Fruit fly (Drosophila melanogaster) whole organism, embryonic: ENCODE results near the gene CG10252.
A peak's percentile ranks its signal among the peaks of the same experiment; 100 is the strongest.

ENCODE experiments used
- Abd-B ChIP-seq: fragments of 200-800 bp; sonication (Bioruptor generic); optimal IDR thresholded peaks from 2 replicates; lab custom pipeline; 2018; ENCODE audit warnings: missing biosample characterization, mild to moderate bottlenecking, missing genetic modification characterization, moderate library complexity
- Antp ChIP-seq: fragments of 200-800 bp; sonication (Bioruptor generic); optimal IDR thresholded peaks from 3 replicates; lab custom pipeline; 2016; ENCODE audit warnings: missing biosample characterization, missing genetic modification characterization
- Asciz ChIP-seq: fragments of 200-800 bp; sonication (Bioruptor generic); optimal IDR thresholded peaks from 2 replicates; lab custom pipeline; 2017; ENCODE audit warnings: missing biosample characterization, mild to moderate bottlenecking, missing genetic modification characterization, missing genetic modification reagents
- BtbVII ChIP-seq: fragments of 200-800 bp; sonication (Bioruptor generic); optimal IDR thresholded peaks from 3 replicates; lab custom pipeline; 2017; ENCODE audit warnings: missing biosample characterization, mild to moderate bottlenecking, missing genetic modification characterization
- CG10147 ChIP-seq: fragments of 200-800 bp; sonication (Bioruptor generic); optimal IDR thresholded peaks from 2 replicates; lab custom pipeline; 2019; ENCODE audit warnings: missing biosample characterization, mild to moderate bottlenecking, missing genetic modification characterization, moderate library complexity
- CG12155 ChIP-seq: fragments of 200-800 bp; sonication (Bioruptor generic); optimal IDR thresholded peaks from 3 replicates; lab custom pipeline; 2016; ENCODE audit warnings: missing biosample characterization, missing genetic modification characterization
- CG12659 ChIP-seq: fragments of 200-800 bp; sonication (Bioruptor generic); optimal IDR thresholded peaks from 3 replicates; lab custom pipeline; 2017; ENCODE audit warnings: mild to moderate bottlenecking, missing biosample characterization, missing genetic modification reagents, missing genetic modification characterization
- CG1529 ChIP-seq: fragments of 200-800 bp; sonication (Bioruptor generic); optimal IDR thresholded peaks from 3 replicates; lab custom pipeline; 2018; ENCODE audit warnings: missing biosample characterization, missing genetic modification characterization
- CG32767 ChIP-seq: fragments of 200-800 bp; sonication (Bioruptor generic); IDR thresholded peaks from 2 replicates; pipeline ENCODE4 v1.3.6; 2022; ENCODE audit warnings: missing biosample characterization, missing genetic modification characterization
- CG34422 ChIP-seq: fragments of 200-800 bp; sonication (Bioruptor generic); IDR thresholded peaks from 3 replicates; pipeline ENCODE4 v1.3.6; 2022; ENCODE audit warnings: missing biosample characterization, missing genetic modification characterization
- CG4820 ChIP-seq: fragments of 200-800 bp; sonication (Bioruptor generic); optimal IDR thresholded peaks from 3 replicates; lab custom pipeline; 2016; ENCODE audit warnings: missing biosample characterization, missing genetic modification characterization
- CG5245 ChIP-seq: fragments of 200-800 bp; sonication (Bioruptor generic); optimal IDR thresholded peaks from 3 replicates; lab custom pipeline; 2016; ENCODE audit warnings: missing biosample characterization, missing genetic modification characterization
- CG8765 ChIP-seq: fragments of 200-800 bp; sonication (Bioruptor generic); IDR thresholded peaks from 2 replicates; pipeline ENCODE4 v1.3.6; 2022; ENCODE audit warnings: missing biosample characterization, missing genetic modification characterization
- CG9437 ChIP-seq: fragments of 200-800 bp; sonication (Bioruptor generic); optimal IDR thresholded peaks from 2 replicates; lab custom pipeline; 2018; ENCODE audit warnings: missing biosample characterization, mild to moderate bottlenecking, missing genetic modification characterization
- CG9797 ChIP-seq: fragments of 200-800 bp; sonication (Bioruptor generic); optimal IDR thresholded peaks from 3 replicates; lab custom pipeline; 2018; ENCODE audit warnings: missing biosample characterization, mild to moderate bottlenecking, missing genetic modification characterization
- CG9817 ChIP-seq: fragments of 200-800 bp; sonication (Bioruptor generic); optimal IDR thresholded peaks from 2 replicates; lab custom pipeline; 2018; ENCODE audit warnings: missing biosample characterization, mild to moderate bottlenecking, missing genetic modification characterization, moderate library complexity
- Fer3 ChIP-seq: fragments of 200-800 bp; sonication (Bioruptor generic); optimal IDR thresholded peaks from 2 replicates; lab custom pipeline; 2018; ENCODE audit warnings: missing biosample characterization, mild to moderate bottlenecking, missing genetic modification characterization, moderate library complexity
- HHEX ChIP-seq: fragments of 200-800 bp; sonication (Bioruptor generic); optimal IDR thresholded peaks from 3 replicates; lab custom pipeline; 2017; ENCODE audit warnings: missing biosample characterization, mild to moderate bottlenecking, missing genetic modification characterization, missing genetic modification reagents
- HLH3B ChIP-seq: fragments of 200-800 bp; sonication (Bioruptor generic); IDR thresholded peaks from 2 replicates; pipeline ENCODE4 v1.3.6; 2022; ENCODE audit warnings: missing biosample characterization, missing genetic modification characterization
- Hand ChIP-seq: fragments of 200-800 bp; sonication (Bioruptor generic); optimal IDR thresholded peaks from 2 replicates; lab custom pipeline; 2017; ENCODE audit warnings: mild to moderate bottlenecking, missing biosample characterization, missing genetic modification reagents, missing genetic modification characterization
- Mad ChIP-seq: fragments of 200-800 bp; sonication (Bioruptor generic); optimal IDR thresholded peaks from 2 replicates; lab custom pipeline; 2016; ENCODE audit warnings: missing biosample characterization, missing genetic modification characterization
- Rx ChIP-seq: fragments of 200-800 bp; sonication (Bioruptor generic); IDR thresholded peaks from 2 replicates; pipeline ENCODE4 v1.3.6; 2022; ENCODE audit warnings: missing biosample characterization, missing genetic modification characterization
- Ssrp ChIP-seq: fragments of 200-800 bp; sonication (Bioruptor generic); optimal IDR thresholded peaks from 2 replicates; lab custom pipeline; 2018; ENCODE audit warnings: missing biosample characterization, mild to moderate bottlenecking, missing genetic modification characterization, moderate library complexity
- Trl ChIP-seq, 3 experiments: fragments of >200 bp in 2 of 3; fragments of 200-800 bp in 1 of 3; sonication (Bioruptor generic) in 1 of 3; optimal IDR thresholded peaks; 2 replicates in 1 of 3; 3 replicates in 2 of 3; lab custom pipeline; 2016 to 2017; ENCODE audit warnings: missing biosample characterization in 1 of 3, missing genetic modification characterization in 1 of 3
- br ChIP-seq: fragments of >200 bp; optimal IDR thresholded peaks from 2 replicates; lab custom pipeline; 2017
- chinmo ChIP-seq: fragments of 200-800 bp; sonication (Bioruptor generic); IDR thresholded peaks from 4 replicates; pipeline ENCODE4 v1.3.6; 2022; ENCODE audit warnings: missing biosample characterization, missing genetic modification characterization; ENCODE audit not compliant: partially characterized antibody
- dmrt11E ChIP-seq: fragments of 200-800 bp; sonication (Bioruptor generic); optimal IDR thresholded peaks from 3 replicates; lab custom pipeline; 2018; ENCODE audit warnings: missing biosample characterization, mild to moderate bottlenecking, missing genetic modification characterization, moderate library complexity
- eyg ChIP-seq: fragments of 200-800 bp; sonication (Bioruptor generic); optimal IDR thresholded peaks from 3 replicates; lab custom pipeline; 2016; ENCODE audit warnings: missing biosample characterization, missing genetic modification characterization
- fd102C ChIP-seq: fragments of 200-800 bp; sonication (Bioruptor generic); optimal IDR thresholded peaks from 2 replicates; lab custom pipeline; 2018; ENCODE audit warnings: missing biosample characterization, mild to moderate bottlenecking, missing genetic modification characterization, moderate library complexity
- fd64A ChIP-seq: fragments of 200-800 bp; sonication (Bioruptor generic); optimal IDR thresholded peaks from 3 replicates; lab custom pipeline; 2018; ENCODE audit warnings: missing biosample characterization, mild to moderate bottlenecking, missing genetic modification characterization
- gt ChIP-seq: fragments of 200-800 bp; sonication (Bioruptor generic); IDR thresholded peaks from 2 replicates; pipeline ENCODE4 v1.3.6; 2022; ENCODE audit warnings: missing biosample characterization, missing genetic modification characterization
- ken ChIP-seq: fragments of 200-800 bp; sonication (Bioruptor generic); IDR thresholded peaks from 3 replicates; pipeline ENCODE4 v1.3.6; 2022; ENCODE audit warnings: missing biosample characterization, missing genetic modification characterization
- mam ChIP-seq: fragments of 200-800 bp; sonication (Bioruptor generic); optimal IDR thresholded peaks from 3 replicates; lab custom pipeline; 2016; ENCODE audit warnings: missing biosample characterization, missing genetic modification characterization
- onecut ChIP-seq: fragments of 200-800 bp; sonication (Bioruptor generic); IDR thresholded peaks from 2 replicates; pipeline ENCODE4 v1.3.6; 2022; ENCODE audit warnings: missing biosample characterization, missing genetic modification characterization
- pan ChIP-seq, 4 experiments: fragments of >200 bp in 3 of 4; fragments of 200-800 bp in 1 of 4; sonication (Bioruptor generic) in 1 of 4; optimal IDR thresholded peaks in 3 of 4; IDR thresholded peaks in 1 of 4; 2 replicates each; pipeline versions ENCODE4 v1.3.6 to Lab custom; 2017 to 2022; ENCODE audit warnings: missing biosample characterization in 2 of 4, missing genetic modification characterization in 2 of 4, mixed read lengths in 1 of 4
- phol ChIP-seq: fragments of 200-800 bp; sonication (Bioruptor generic); optimal IDR thresholded peaks from 3 replicates; lab custom pipeline; 2018; ENCODE audit warnings: missing biosample characterization, mild to moderate bottlenecking, missing genetic modification characterization, moderate library complexity
- psq ChIP-seq: fragments of 200-800 bp; sonication (Bioruptor generic); optimal IDR thresholded peaks from 2 replicates; lab custom pipeline; 2017; ENCODE audit warnings: missing biosample characterization, missing genetic modification characterization
- scrt ChIP-seq: fragments of 200-800 bp; sonication (Bioruptor generic); optimal IDR thresholded peaks from 2 replicates; lab custom pipeline; 2018; ENCODE audit warnings: missing biosample characterization, mild to moderate bottlenecking, missing genetic modification characterization, moderate library complexity
- sens-2 ChIP-seq: fragments of 200-800 bp; sonication (Bioruptor generic); IDR thresholded peaks from 2 replicates; pipeline ENCODE4 v1.3.6; 2022; ENCODE audit warnings: missing biosample characterization, missing genetic modification characterization
- slp2 ChIP-seq: fragments of 200-800 bp; sonication (Bioruptor generic); optimal IDR thresholded peaks from 2 replicates; lab custom pipeline; 2016; ENCODE audit warnings: missing biosample characterization, missing genetic modification characterization
- tgo ChIP-seq: fragments of 200-800 bp; sonication (Bioruptor generic); IDR thresholded peaks from 3 replicates; pipeline ENCODE4 v1.3.6; 2022; ENCODE audit warnings: missing biosample characterization, missing genetic modification characterization
- tna ChIP-seq: fragments of 200-800 bp; sonication (Bioruptor generic); IDR thresholded peaks from 2 replicates; pipeline ENCODE4 v1.3.6; 2022; ENCODE audit warnings: missing biosample characterization, missing genetic modification characterization; ENCODE audit not compliant: partially characterized antibody
- trem ChIP-seq: fragments of 200-800 bp; optimal IDR thresholded peaks from 3 replicates; lab custom pipeline; 2019; ENCODE audit warnings: missing biosample characterization, mild to moderate bottlenecking, missing genetic modification characterization, moderate library complexity
- trh ChIP-seq: fragments of 200-800 bp; sonication (Bioruptor generic); optimal IDR thresholded peaks from 2 replicates; lab custom pipeline; 2016; ENCODE audit warnings: missing biosample characterization, missing genetic modification characterization
- tup ChIP-seq: fragments of 200-800 bp; sonication (Bioruptor generic); optimal IDR thresholded peaks from 2 replicates; lab custom pipeline; 2016; ENCODE audit warnings: missing biosample characterization, mild to moderate bottlenecking, missing genetic modification characterization, moderate library complexity
- unc-4 ChIP-seq: fragments of 200-800 bp; sonication (Bioruptor generic); IDR thresholded peaks from 2 replicates; pipeline ENCODE4 v1.3.6; 2022; ENCODE audit warnings: missing biosample characterization, missing genetic modification characterization; ENCODE audit not compliant: partially characterized antibody
- unpg ChIP-seq: fragments of 200-800 bp; sonication (Bioruptor generic); optimal IDR thresholded peaks from 3 replicates; lab custom pipeline; 2018; ENCODE audit warnings: missing biosample characterization, mild to moderate bottlenecking, missing genetic modification characterization, moderate library complexity
- vfl ChIP-seq: fragments of 200-800 bp; sonication (Bioruptor generic); optimal IDR thresholded peaks from 2 replicates; lab custom pipeline; 2016; ENCODE audit warnings: missing biosample characterization, missing genetic modification characterization
- zf30C ChIP-seq: fragments of 200-800 bp; sonication (Bioruptor generic); optimal IDR thresholded peaks from 3 replicates; lab custom pipeline; 2018; ENCODE audit warnings: missing biosample characterization, mild to moderate bottlenecking, missing genetic modification characterization

The CG10252 gene

DNA sequence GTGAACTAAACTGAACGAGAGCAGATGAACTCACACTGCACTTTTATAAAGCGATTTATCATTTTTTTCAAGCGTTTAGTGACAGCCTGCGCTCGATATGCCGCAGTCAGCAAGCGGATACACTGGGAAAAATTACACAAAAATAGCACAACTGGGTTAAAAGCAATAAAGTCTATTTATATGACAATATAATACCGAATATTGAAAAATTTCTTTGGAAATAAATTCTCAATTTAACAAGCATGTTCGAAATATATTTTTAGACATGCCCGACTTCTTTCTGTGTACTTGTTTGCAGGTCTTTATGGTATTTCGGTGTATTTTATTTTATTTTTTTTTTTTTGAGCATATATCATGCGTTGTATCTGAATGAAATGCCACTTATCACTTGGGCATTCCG is 17.9 kb upstream of the CG10252 start (continued):
- TF ChIP-seq Trl (optimal IDR thresholded peaks at IDR 0.05; lab: Kevin White, UChicago) = no peak
- TF ChIP-seq Trl (GFP tag; optimal IDR thresholded peaks at IDR 0.05; lab: Kevin White, UChicago) = peak; percentile 49
- no peak for TF ChIP-seq tna (GFP tag; lab: Robert Waterston, UW)
- peak; percentile 28 for TF ChIP-seq eyg (GFP tag; lab: Kevin White, UChicago)
- no peak for TF ChIP-seq pan (optimal IDR thresholded peaks at IDR 0.05; lab: Kevin White, UChicago)
- peak in 1 of 2 experiments; percentile 64 for TF ChIP-seq pan (GFP tag; optimal IDR thresholded peaks at IDR 0.05 in 1 of 2, IDR thresholded peaks at IDR 0.05 in 1 of 2)
- peak; percentile 75; the same call in 2 of the 3 replicates for TF ChIP-seq ken
- peak; percentile 70 for TF ChIP-seq Abd-B (GFP tag; lab: Kevin White, UChicago)
- no peak for TF ChIP-seq BtbVII (GFP tag; lab: Kevin White, UChicago)
- TF ChIP-seq Mad (GFP tag; lab: Kevin White, UChicago) = peak; percentile 62
- TF ChIP-seq scrt (GFP tag; lab: Kevin White, UChicago) = peak; percentile 14
- TF ChIP-seq CG9797 (GFP tag; lab: Kevin White, UChicago) = no peak
- TF ChIP-seq Ssrp (tag; lab: Kevin White, UChicago) = peak; percentile 71
- peak; percentile 46 for TF ChIP-seq Antp (GFP tag; lab: Kevin White, UChicago)
- peak; percentile 43 for TF ChIP-seq HHEX (GFP tag; lab: Kevin White, UChicago)
- no peak for TF ChIP-seq psq (GFP tag; lab: Kevin White, UChicago)
- TF ChIP-seq CG9817 (tag; lab: Kevin White, UChicago) = peak; percentile 34
- 0 out of 2 replicates have a peak, but pooled peaks have one; percentile 38 for TF ChIP-seq onecut
- peak; percentile 80 for TF ChIP-seq dmrt11E (tag; lab: Kevin White, UChicago)
- no peak for TF ChIP-seq Hand
- TF ChIP-seq CG10147 (GFP tag; lab: Kevin White, UChicago) = no peak
- peak; percentile 38 for TF ChIP-seq CG12659
- peak; percentile 5 for TF ChIP-seq fd64A (GFP tag; lab: Kevin White, UChicago)
- TF ChIP-seq Asciz (GFP tag; lab: Kevin White, UChicago) = peak; percentile 29
- TF ChIP-seq CG9437 (GFP tag; lab: Kevin White, UChicago) = peak; percentile 22
- no peak for TF ChIP-seq br
- TF ChIP-seq trh (GFP tag; lab: Kevin White, UChicago) = no peak
- 0 out of 2 replicates have a peak, but pooled peaks have one; percentile 21 for TF ChIP-seq gt
- peak; percentile 45 for TF ChIP-seq fd102C (GFP tag; lab: Kevin White, UChicago)
- 0 out of 2 replicates have a peak, but pooled peaks have one; percentile 13 for TF ChIP-seq Rx
- peak; percentile 78 for TF ChIP-seq CG4820 (GFP tag; lab: Kevin White, UChicago)
- no peak for TF ChIP-seq unc-4 (GFP tag; lab: Robert Waterston, UW)
- peak; percentile 55 for TF ChIP-seq zf30C
- peak; percentile 51 for TF ChIP-seq CG1529 (GFP tag; lab: Kevin White, UChicago)
- peak; percentile 76 for TF ChIP-seq phol
- no peak for TF ChIP-seq chinmo (GFP tag; lab: Robert Waterston, UW)
- peak; percentile 20 for TF ChIP-seq mam (GFP tag; lab: Kevin White, UChicago)
- 0 out of 2 replicates have a peak, but pooled peaks have one; percentile 26 for TF ChIP-seq CG32767
- TF ChIP-seq CG12155 (GFP tag; lab: Kevin White, UChicago) = peak; percentile 50
- no peak for TF ChIP-seq tup (GFP tag; lab: Kevin White, UChicago)
- peak; percentile 50 for TF ChIP-seq Fer3 (tag; lab: Kevin White, UChicago)
- peak; percentile 69 for TF ChIP-seq tgo (GFP tag; lab: Robert Waterston, UW)
- peak; percentile 55; the same call in 1 of the 2 replicates for TF ChIP-seq sens-2 (GFP tag; lab: Robert Waterston, UW)
- peak; percentile 9; the same call in 1 of the 2 replicates for TF ChIP-seq HLH3B
- TF ChIP-seq CG5245 = peak; percentile 59
- no peak for TF ChIP-seq vfl (GFP tag; lab: Kevin White, UChicago)
- peak; percentile 82 for TF ChIP-seq unpg
- peak; percentile 25 for TF ChIP-seq trem (tag; lab: Kevin White, UChicago)
- peak; percentile 44 for TF ChIP-seq slp2 (GFP tag; lab: Kevin White, UChicago)
- TF ChIP-seq CG8765 (GFP tag; lab: Robert Waterston, UW) = peak; percentile 51; the same call in 1 of the 2 replicates
- peak; percentile 60 for TF ChIP-seq CG34422 (GFP tag; lab: Robert Waterston, UW)
